Fruit fly (Drosophila melanogaster) whole organism, embryonic: Measurements from ENCODE around the gene dpr4.

Source experiments
- ATbp ChIP-seq: fragments of 200-800 bp; sonication (Bioruptor generic); optimal IDR thresholded peaks from 2 replicates; lab custom pipeline; 2017; ENCODE audit warnings: missing biosample characterization, mild to moderate bottlenecking, missing genetic modification characterization, missing genetic modification reagents
- Adf1 ChIP-seq: fragments of 200-800 bp; sonication (Bioruptor generic); IDR thresholded peaks from 2 replicates; pipeline ENCODE4 v1.3.6; 2022; ENCODE audit warnings: missing biosample characterization, missing genetic modification characterization
- Atf3 ChIP-seq: fragments of 200-800 bp; sonication (Bioruptor generic); optimal IDR thresholded peaks from 3 replicates; lab custom pipeline; 2016; ENCODE audit warnings: missing biosample characterization, missing genetic modification characterization
- BEAF-32 ChIP-seq: fragments of 200-800 bp; sonication (Bioruptor generic); optimal IDR thresholded peaks from 3 replicates; lab custom pipeline; 2017; ENCODE audit warnings: missing biosample characterization, missing genetic modification characterization, mild to moderate bottlenecking, moderate library complexity, missing genetic modification reagents
- Bdp1 ChIP-seq: fragments of 200-800 bp; sonication (Bioruptor generic); optimal IDR thresholded peaks from 3 replicates; lab custom pipeline; 2016; ENCODE audit warnings: missing biosample characterization, missing genetic modification characterization
- CG10462 ChIP-seq: fragments of 200-800 bp; sonication (Bioruptor generic); optimal IDR thresholded peaks from 2 replicates; lab custom pipeline; 2016; ENCODE audit warnings: missing biosample characterization, missing genetic modification characterization
- CG11504 ChIP-seq: fragments of 200-800 bp; sonication (Bioruptor generic); optimal IDR thresholded peaks from 3 replicates; lab custom pipeline; 2019; ENCODE audit warnings: missing biosample characterization, mild to moderate bottlenecking, missing genetic modification characterization, moderate library complexity
- CG11560 ChIP-seq: fragments of 200-800 bp; sonication (Bioruptor generic); IDR thresholded peaks from 3 replicates; pipeline ENCODE4 v1.3.6; 2022; ENCODE audit warnings: missing biosample characterization, missing genetic modification characterization
- CG12744 ChIP-seq: fragments of 200-800 bp; sonication (Bioruptor generic); optimal IDR thresholded peaks from 2 replicates; lab custom pipeline; 2016; ENCODE audit warnings: missing biosample characterization, missing genetic modification characterization
- CG12942 ChIP-seq: fragments of 200-800 bp; sonication (Bioruptor generic); optimal IDR thresholded peaks from 3 replicates; lab custom pipeline; 2016; ENCODE audit warnings: missing biosample characterization, missing genetic modification characterization
- CG1647 ChIP-seq: fragments of 200-800 bp; sonication (Bioruptor generic); optimal IDR thresholded peaks from 3 replicates; lab custom pipeline; 2016; ENCODE audit warnings: missing biosample characterization, missing genetic modification characterization
- CG17361 ChIP-seq: fragments of 200-800 bp; sonication (Bioruptor generic); IDR thresholded peaks from 3 replicates; pipeline ENCODE4 v1.3.6; 2022; ENCODE audit warnings: missing biosample characterization, missing genetic modification characterization
- CG17385 ChIP-seq: fragments of 200-800 bp; sonication (Bioruptor generic); optimal IDR thresholded peaks from 3 replicates; lab custom pipeline; 2018; ENCODE audit warnings: missing biosample characterization, mild to moderate bottlenecking, missing genetic modification characterization
- CG17912 ChIP-seq: fragments of 200-800 bp; sonication (Bioruptor generic); optimal IDR thresholded peaks from 2 replicates; lab custom pipeline; 2018; ENCODE audit warnings: missing biosample characterization, mild to moderate bottlenecking, missing genetic modification characterization
- CG2889 ChIP-seq: fragments of 200-800 bp; sonication (Bioruptor generic); IDR thresholded peaks from 3 replicates; pipeline ENCODE4 v1.3.6; 2022; ENCODE audit warnings: missing biosample characterization, missing genetic modification characterization
- CG30431 ChIP-seq: fragments of 200-800 bp; sonication (Bioruptor generic); optimal IDR thresholded peaks from 2 replicates; lab custom pipeline; 2017; ENCODE audit warnings: missing biosample characterization, missing genetic modification characterization
- CG6254 ChIP-seq: fragments of 200-800 bp; sonication (Bioruptor generic); optimal IDR thresholded peaks from 3 replicates; lab custom pipeline; 2017; ENCODE audit warnings: mild to moderate bottlenecking, missing biosample characterization, missing genetic modification reagents, missing genetic modification characterization
- CG6654 ChIP-seq: fragments of 200-800 bp; sonication (Bioruptor generic); optimal IDR thresholded peaks from 2 replicates; lab custom pipeline; 2017; ENCODE audit warnings: missing biosample characterization, mild to moderate bottlenecking, missing genetic modification characterization
- CG6854 ChIP-seq: fragments of 200-800 bp; sonication (Bioruptor generic); optimal IDR thresholded peaks from 3 replicates; lab custom pipeline; 2017; ENCODE audit warnings: missing biosample characterization, mild to moderate bottlenecking, missing genetic modification characterization
- CoRest ChIP-seq: fragments of 200-800 bp; sonication (Bioruptor generic); optimal IDR thresholded peaks from 3 replicates; lab custom pipeline; 2018; ENCODE audit warnings: missing biosample characterization, mild to moderate bottlenecking, missing genetic modification characterization, moderate library complexity
- Dbx ChIP-seq: fragments of 200-800 bp; sonication (Bioruptor generic); IDR thresholded peaks from 3 replicates; pipeline ENCODE4 v1.3.6; 2022; ENCODE audit warnings: missing biosample characterization, missing genetic modification characterization
- Doc2 ChIP-seq: fragments of 200-800 bp; sonication (Bioruptor generic); IDR thresholded peaks from 2 replicates; pipeline ENCODE4 v1.3.6; 2022; ENCODE audit warnings: missing biosample characterization, missing genetic modification characterization
- Dp ChIP-seq: fragments of 200-800 bp; sonication (Bioruptor generic); optimal IDR thresholded peaks from 2 replicates; lab custom pipeline; 2018; ENCODE audit warnings: missing biosample characterization, mild to moderate bottlenecking, missing genetic modification characterization, moderate library complexity
- Dref ChIP-seq: fragments of 200-800 bp; sonication (Bioruptor generic); IDR thresholded peaks from 2 replicates; pipeline ENCODE4 v1.3.6; 2022; ENCODE audit warnings: missing biosample characterization, missing genetic modification characterization
- Fer3 ChIP-seq: fragments of 200-800 bp; sonication (Bioruptor generic); optimal IDR thresholded peaks from 2 replicates; lab custom pipeline; 2018; ENCODE audit warnings: missing biosample characterization, mild to moderate bottlenecking, missing genetic modification characterization, moderate library complexity
- Hmr ChIP-seq: fragments of 200-800 bp; sonication (Bioruptor generic); optimal IDR thresholded peaks from 3 replicates; lab custom pipeline; 2017; ENCODE audit warnings: mild to moderate bottlenecking, missing biosample characterization, missing genetic modification reagents, missing genetic modification characterization
- Lhr ChIP-seq: fragments of 200-800 bp; sonication (Bioruptor generic); optimal IDR thresholded peaks from 3 replicates; lab custom pipeline; 2017; ENCODE audit warnings: mild to moderate bottlenecking, missing biosample characterization, missing genetic modification reagents, missing genetic modification characterization
- Lim3 ChIP-seq: fragments of 200-800 bp; sonication (Bioruptor generic); IDR thresholded peaks from 2 replicates; pipeline ENCODE4 v1.3.6; 2022; ENCODE audit warnings: missing biosample characterization, missing genetic modification characterization
- MBD-R2 ChIP-seq: fragments of 200-800 bp; sonication (Bioruptor generic); IDR thresholded peaks from 2 replicates; pipeline ENCODE4 v1.3.6; 2022; ENCODE audit warnings: missing biosample characterization, missing genetic modification characterization
- Myb ChIP-seq: fragments of 200-800 bp; sonication (Bioruptor generic); optimal IDR thresholded peaks from 2 replicates; lab custom pipeline; 2016; ENCODE audit warnings: missing biosample characterization, missing genetic modification characterization
- Pdp1 ChIP-seq, 2 experiments: fragments of 200-800 bp; sonication (Bioruptor generic); optimal IDR thresholded peaks; 3 replicates each; lab custom pipeline; 2016; ENCODE audit warnings: missing biosample characterization in 2 of 2, missing genetic modification characterization in 2 of 2, mild to moderate bottlenecking in 1 of 2, moderate library complexity in 1 of 2
- Ptx1 ChIP-seq: fragments of 200-800 bp; sonication (Bioruptor generic); IDR thresholded peaks from 2 replicates; pipeline ENCODE4 v1.3.6; 2022; ENCODE audit warnings: missing biosample characterization, missing genetic modification characterization
- Sry-δ ChIP-seq: fragments of 200-800 bp; sonication (Bioruptor generic); optimal IDR thresholded peaks from 2 replicates; lab custom pipeline; 2016; ENCODE audit warnings: missing biosample characterization, missing genetic modification characterization
- Usf ChIP-seq: fragments of 200-800 bp; sonication (Bioruptor generic); optimal IDR thresholded peaks from 2 replicates; lab custom pipeline; 2017; ENCODE audit warnings: missing genotype, missing biosample characterization, missing genetic modification characterization
- aop ChIP-seq: fragments of 200-800 bp; sonication (Bioruptor generic); IDR thresholded peaks from 2 replicates; pipeline ENCODE4 v1.3.6; 2022; ENCODE audit warnings: missing biosample characterization, missing genetic modification characterization
- ase ChIP-seq: fragments of 200-800 bp; sonication (Bioruptor generic); IDR thresholded peaks from 3 replicates; pipeline ENCODE4 v1.3.6; 2022; ENCODE audit warnings: missing biosample characterization, missing genetic modification characterization
- caup ChIP-seq: fragments of 200-800 bp; sonication (Bioruptor generic); optimal IDR thresholded peaks from 3 replicates; lab custom pipeline; 2017; ENCODE audit warnings: missing biosample characterization, mild to moderate bottlenecking, missing genetic modification characterization, moderate library complexity; ENCODE audit not compliant: severe bottlenecking
- chinmo ChIP-seq: fragments of 200-800 bp; sonication (Bioruptor generic); IDR thresholded peaks from 4 replicates; pipeline ENCODE4 v1.3.6; 2022; ENCODE audit warnings: missing biosample characterization, missing genetic modification characterization; ENCODE audit not compliant: partially characterized antibody
- chm ChIP-seq: fragments of 200-800 bp; sonication (Bioruptor generic); IDR thresholded peaks from 2 replicates; pipeline ENCODE4 v1.3.6; 2022; ENCODE audit warnings: missing biosample characterization, missing genetic modification characterization
- esg ChIP-seq: fragments of 200-800 bp; sonication (Bioruptor generic); conservative IDR thresholded peaks from 2 replicates; pipeline ENCODE4 v1.3.6; 2022; ENCODE audit warnings: missing biosample characterization, missing genetic modification characterization
- her ChIP-seq: fragments of 200-800 bp; sonication (Bioruptor generic); optimal IDR thresholded peaks from 2 replicates; lab custom pipeline; 2016; ENCODE audit warnings: missing biosample characterization, missing genetic modification characterization
- inv ChIP-seq: fragments of 200-800 bp; sonication (Bioruptor generic); IDR thresholded peaks from 2 replicates; pipeline ENCODE4 v1.3.6; 2022; ENCODE audit warnings: missing biosample characterization, missing genetic modification characterization; ENCODE audit not compliant: partially characterized antibody
- nau ChIP-seq: fragments of 200-800 bp; sonication (Bioruptor generic); optimal IDR thresholded peaks from 3 replicates; lab custom pipeline; 2017; ENCODE audit warnings: missing biosample characterization, mild to moderate bottlenecking, missing genetic modification characterization, missing genetic modification reagents
- nerfin-2 ChIP-seq: fragments of 200-800 bp; sonication (Bioruptor generic); IDR thresholded peaks from 2 replicates; pipeline ENCODE4 v1.3.6; 2022; ENCODE audit warnings: missing biosample characterization, missing genetic modification characterization; ENCODE audit not compliant: partially characterized antibody
- schlank ChIP-seq: fragments of 200-800 bp; sonication (Bioruptor generic); optimal IDR thresholded peaks from 2 replicates; lab custom pipeline; 2018; ENCODE audit warnings: missing biosample characterization, mild to moderate bottlenecking, missing genetic modification characterization
- sd ChIP-seq: fragments of 200-800 bp; sonication (Bioruptor generic); optimal IDR thresholded peaks from 3 replicates; lab custom pipeline; 2018; ENCODE audit warnings: missing biosample characterization, mild to moderate bottlenecking, missing genetic modification characterization, moderate library complexity
- stwl ChIP-seq: fragments of 200-800 bp; sonication (Bioruptor generic); optimal IDR thresholded peaks from 3 replicates; lab custom pipeline; 2018; ENCODE audit warnings: missing biosample characterization, mild to moderate bottlenecking, missing genetic modification characterization, moderate library complexity
- toy ChIP-seq: fragments of 200-800 bp; sonication (Bioruptor generic); IDR thresholded peaks from 2 replicates; pipeline ENCODE4 v1.3.6; 2022; ENCODE audit warnings: missing biosample characterization, missing genetic modification characterization

Gene dpr4

DNA sequence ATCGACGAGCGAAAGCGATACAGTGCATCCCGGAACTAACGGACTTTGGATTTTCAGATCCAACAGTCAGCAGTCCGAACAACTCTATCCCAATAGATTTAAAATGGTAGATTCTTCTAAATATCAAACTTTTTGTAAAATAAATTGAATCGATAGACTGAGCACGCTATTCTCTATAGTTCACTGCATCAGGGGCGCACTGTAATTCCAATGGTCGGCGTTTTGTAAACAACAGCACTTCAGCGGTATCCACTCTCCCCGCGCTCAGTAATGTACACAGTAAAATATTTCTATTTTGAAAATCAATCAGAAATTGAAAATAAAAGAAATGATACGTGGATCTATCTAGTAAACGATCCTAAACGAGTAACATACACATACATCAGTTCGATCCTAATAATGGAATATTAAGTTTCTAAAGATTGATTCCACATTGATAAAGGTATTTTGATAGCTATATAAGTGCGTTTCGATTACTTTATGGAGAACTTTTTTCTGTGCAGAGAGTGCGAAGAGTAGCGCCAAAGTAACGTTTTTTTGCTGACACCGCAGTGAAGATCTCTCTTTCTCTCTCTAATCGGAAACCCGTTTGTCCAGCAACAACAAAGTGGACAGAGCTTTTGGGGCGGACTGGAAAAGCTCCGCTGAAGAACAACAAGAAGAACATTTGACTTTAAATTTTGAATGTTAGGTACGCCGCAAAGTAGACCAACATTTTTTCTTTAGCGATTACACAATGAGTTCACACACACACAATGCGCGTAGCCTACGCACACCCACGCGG lies 19.8 kb upstream of the dpr4 start (continued):
- TF ChIP-seq CG6854 (GFP tag; lab: Kevin White, UChicago) (peak; percentile 90), CG6654 (GFP tag; lab: Kevin White, UChicago) (peak; percentile 64), chm (GFP tag; lab: Robert Waterston, UW) (peak; percentile 88), Lim3 (GFP tag; lab: Robert Waterston, UW) (peak; percentile 60; the same call in 1 of the 2 replicates), Doc2 (GFP tag; lab: Robert Waterston, UW) (peak; percentile 77; the same call in 1 of the 2 replicates), Usf (GFP tag; lab: Kevin White, UChicago) (peak; percentile 66), her (GFP tag; lab: Kevin White, UChicago) (peak; percentile 88), CG12942 (GFP tag; lab: Kevin White, UChicago) (peak; percentile 77), schlank (peak; percentile 84), chinmo (GFP tag; lab: Robert Waterston, UW) (0 out of 4 replicates have a peak, but pooled peaks have one; percentile 46), inv (no peak), CG11560 (tag; lab: Robert Waterston, UW) (peak; percentile 85), sd (tag; lab: Kevin White, UChicago) (peak; percentile 94), Adf1 (GFP tag; lab: Robert Waterston, UW) (peak; percentile 54), Sry-δ (GFP tag; lab: Kevin White, UChicago) (peak; percentile 66), CG17385 (GFP tag; lab: Kevin White, UChicago) (peak; percentile 85), CG2889 (GFP tag; lab: Robert Waterston, UW) (peak; percentile 83), Dref (GFP tag; lab: Robert Waterston, UW) (0 out of 2 replicates have a peak, but pooled peaks have one; percentile 38), Pdp1 (GFP tag; optimal IDR thresholded peaks at IDR 0.05; lab: Kevin White, UChicago) (peak; percentile 96 to 100), CG17361 (peak; percentile 96), ase (GFP tag; lab: Robert Waterston, UW) (peak; percentile 84; the same call in 2 of the 3 replicates), CG10462 (GFP tag; lab: Kevin White, UChicago) (peak; percentile 54), stwl (no peak), toy (GFP tag; lab: Robert Waterston, UW) (peak; percentile 81), Dbx (GFP tag; lab: Robert Waterston, UW) (peak; percentile 95), CG12744 (peak; percentile 79), CG1647 (GFP tag; lab: Kevin White, UChicago) (peak; percentile 90), esg (GFP tag; lab: Robert Waterston, UW) (peak; percentile 84), CG30431 (GFP tag; lab: Kevin White, UChicago) (peak; percentile 66), nau (peak; percentile 91), CG6254 (GFP tag; lab: Kevin White, UChicago) (peak; percentile 72), Bdp1 (GFP tag; lab: Kevin White, UChicago) (peak; percentile 65), Lhr (GFP tag; lab: Kevin White, UChicago) (peak; percentile 25), Dp (no peak), BEAF-32 (GFP tag; lab: Kevin White, UChicago) (no peak), Myb (GFP tag; lab: Kevin White, UChicago) (peak; percentile 74), nerfin-2 (GFP tag; lab: Robert Waterston, UW) (0 out of 2 replicates have a peak, but pooled peaks have one; percentile 38), CG11504 (tag; lab: Kevin White, UChicago) (peak; percentile 95), Ptx1 (peak; percentile 96), Fer3 (peak; percentile 94), Atf3 (GFP tag; lab: Kevin White, UChicago) (peak; percentile 49), caup (GFP tag; lab: Kevin White, UChicago) (peak; percentile 90), CoRest (tag; lab: Kevin White, UChicago) (peak; percentile 87), CG17912 (GFP tag; lab: Kevin White, UChicago) (peak; percentile 43), ATbp (GFP tag; lab: Kevin White, UChicago) (peak; percentile 92), Hmr (peak; percentile 91), MBD-R2 (peak; percentile 89), aop (GFP tag; lab: Robert Waterston, UW) (peak; percentile 70)
